Worm (Caenorhabditis elegans): ENCODE results near the gene C45H4.21.

- TF ChIP-seq nhr-67 (tag; optimal IDR thresholded peaks at IDR 0.05) (no peak), elt-3 (tag; optimal IDR thresholded peaks at IDR 0.05) (no peak), egl-27 (tag; optimal IDR thresholded peaks at IDR 0.05) (no peak), ama-1 (optimal IDR thresholded peaks at IDR 0.05) (no peak), lin-39 (tag; optimal IDR thresholded peaks at IDR 0.05) (no peak), skn-1 (tag; optimal IDR thresholded peaks at IDR 0.05) (no peak), nhr-11 (tag; optimal IDR thresholded peaks at IDR 0.05) (no peak), ztf-4 (tag; optimal IDR thresholded peaks at IDR 0.05) (no peak), elt-2 (tag; optimal IDR thresholded peaks at IDR 0.05) (no peak), mdl-1 (tag; optimal IDR thresholded peaks at IDR 0.05) (no peak), ztf-11 (tag; optimal IDR thresholded peaks at IDR 0.05) (no peak)
Observed at ce11 chrV:2119529-2119928, 29.8 kb downstream of the C45H4.21 start, which contains the start of gene F22F7.11.

Data from whole organism, L3 larva.